Fruit fly (Drosophila melanogaster) whole organism, embryonic: ENCODE results near the gene BckdhA.
A peak's percentile ranks its signal among the peaks of the same experiment; 100 is the strongest.

ENCODE experiments used
- CG10959 ChIP-seq: fragments of 200-800 bp; sonication (Bioruptor generic); IDR thresholded peaks from 2 replicates; pipeline ENCODE4 v1.3.6; 2022; ENCODE audit warnings: missing biosample characterization, missing genetic modification characterization
- CG10979 ChIP-seq: fragments of 200-800 bp; sonication (Bioruptor generic); optimal IDR thresholded peaks from 2 replicates; lab custom pipeline; 2018; ENCODE audit warnings: missing biosample characterization, mild to moderate bottlenecking, missing genetic modification characterization, moderate library complexity
- CG11398 ChIP-seq: fragments of 200-800 bp; sonication (Bioruptor generic); optimal IDR thresholded peaks from 2 replicates; lab custom pipeline; 2016; ENCODE audit warnings: missing biosample characterization, missing genetic modification characterization
- CG11456 ChIP-seq: fragments of 200-800 bp; sonication (Bioruptor generic); IDR thresholded peaks from 3 replicates; pipeline ENCODE4 v1.3.6; 2022; ENCODE audit warnings: missing biosample characterization, missing genetic modification characterization
- CG11723 ChIP-seq: fragments of 200-800 bp; sonication (Bioruptor generic); optimal IDR thresholded peaks from 2 replicates; lab custom pipeline; 2017; ENCODE audit warnings: missing biosample characterization, mild to moderate bottlenecking, missing genetic modification characterization
- CG12659 ChIP-seq: fragments of 200-800 bp; sonication (Bioruptor generic); optimal IDR thresholded peaks from 3 replicates; lab custom pipeline; 2017; ENCODE audit warnings: mild to moderate bottlenecking, missing biosample characterization, missing genetic modification reagents, missing genetic modification characterization
- CG15479 ChIP-seq: fragments of 200-800 bp; sonication (Bioruptor generic); optimal IDR thresholded peaks from 3 replicates; lab custom pipeline; 2019; ENCODE audit warnings: missing biosample characterization, mild to moderate bottlenecking, missing genetic modification characterization, moderate library complexity
- CG15601 ChIP-seq: fragments of 200-800 bp; sonication (Bioruptor generic); optimal IDR thresholded peaks from 3 replicates; lab custom pipeline; 2019; ENCODE audit warnings: missing biosample characterization, mild to moderate bottlenecking, missing genetic modification characterization, moderate library complexity
- CG3163 ChIP-seq: fragments of 200-800 bp; sonication (Bioruptor generic); optimal IDR thresholded peaks from 3 replicates; lab custom pipeline; 2016; ENCODE audit warnings: missing biosample characterization, missing genetic modification characterization
- CG3281 ChIP-seq: fragments of 200-800 bp; sonication (Bioruptor generic); optimal IDR thresholded peaks from 3 replicates; lab custom pipeline; 2017; ENCODE audit warnings: missing biosample characterization, mild to moderate bottlenecking, missing genetic modification characterization
- CG33557 ChIP-seq: fragments of 200-800 bp; sonication (Bioruptor generic); optimal IDR thresholded peaks from 2 replicates; lab custom pipeline; 2019; ENCODE audit warnings: missing biosample characterization, mild to moderate bottlenecking, missing genetic modification characterization, moderate library complexity
- CG4424 ChIP-seq: fragments of 200-800 bp; sonication (Bioruptor generic); optimal IDR thresholded peaks from 3 replicates; lab custom pipeline; 2016; ENCODE audit warnings: missing biosample characterization, missing genetic modification characterization
- CG4730 ChIP-seq: fragments of 200-800 bp; sonication (Bioruptor generic); IDR thresholded peaks from 2 replicates; pipeline ENCODE4 v1.3.6; 2022; ENCODE audit warnings: missing biosample characterization, missing genetic modification characterization
- CG5180 ChIP-seq: fragments of 200-800 bp; sonication (Bioruptor generic); optimal IDR thresholded peaks from 3 replicates; lab custom pipeline; 2017; ENCODE audit warnings: missing biosample characterization, missing genetic modification characterization, mild to moderate bottlenecking, moderate library complexity, missing genetic modification reagents
- CG6791 ChIP-seq: fragments of 200-800 bp; sonication (Bioruptor generic); IDR thresholded peaks from 3 replicates; pipeline ENCODE4 v1.3.6; 2022; ENCODE audit warnings: missing biosample characterization, missing genetic modification characterization; ENCODE audit not compliant: partially characterized antibody
- CG7987 ChIP-seq: fragments of 200-800 bp; sonication (Bioruptor generic); optimal IDR thresholded peaks from 2 replicates; lab custom pipeline; 2018; ENCODE audit warnings: missing biosample characterization, mild to moderate bottlenecking, missing genetic modification characterization, moderate library complexity
- CG9817 ChIP-seq: fragments of 200-800 bp; sonication (Bioruptor generic); optimal IDR thresholded peaks from 2 replicates; lab custom pipeline; 2018; ENCODE audit warnings: missing biosample characterization, mild to moderate bottlenecking, missing genetic modification characterization, moderate library complexity
- CG9876 ChIP-seq: fragments of 200-800 bp; sonication (Bioruptor generic); optimal IDR thresholded peaks from 2 replicates; lab custom pipeline; 2016; ENCODE audit warnings: missing biosample characterization, missing genetic modification characterization
- CG9932 ChIP-seq: fragments of 200-800 bp; sonication (Bioruptor generic); IDR thresholded peaks from 2 replicates; pipeline ENCODE4 v1.3.6; 2022; ENCODE audit warnings: missing biosample characterization, missing genetic modification characterization
- Chrac-16 ChIP-seq: fragments of 200-800 bp; sonication (Bioruptor generic); optimal IDR thresholded peaks from 3 replicates; lab custom pipeline; 2016; ENCODE audit warnings: missing biosample characterization, missing genetic modification characterization
- Dad ChIP-seq: fragments of 200-800 bp; sonication (Bioruptor generic); optimal IDR thresholded peaks from 3 replicates; lab custom pipeline; 2016; ENCODE audit warnings: missing biosample characterization, missing genetic modification characterization
- Gug ChIP-seq: fragments of 200-800 bp; sonication (Bioruptor generic); IDR thresholded peaks from 4 replicates; pipeline ENCODE4 v1.3.6; 2022; ENCODE audit warnings: missing biosample characterization, missing genetic modification characterization
- H15 ChIP-seq: fragments of 200-800 bp; sonication (Bioruptor generic); IDR thresholded peaks from 3 replicates; pipeline ENCODE4 v1.3.6; 2022; ENCODE audit warnings: missing biosample characterization, missing genetic modification characterization
- Lim3 ChIP-seq: fragments of 200-800 bp; sonication (Bioruptor generic); IDR thresholded peaks from 2 replicates; pipeline ENCODE4 v1.3.6; 2022; ENCODE audit warnings: missing biosample characterization, missing genetic modification characterization
- Myb ChIP-seq: fragments of 200-800 bp; sonication (Bioruptor generic); optimal IDR thresholded peaks from 2 replicates; lab custom pipeline; 2016; ENCODE audit warnings: missing biosample characterization, missing genetic modification characterization
- NC2β ChIP-seq: fragments of 200-800 bp; sonication (Bioruptor generic); optimal IDR thresholded peaks from 2 replicates; lab custom pipeline; 2016; ENCODE audit warnings: missing biosample characterization, missing genetic modification characterization
- Scr ChIP-seq: fragments of 200-800 bp; sonication (Bioruptor generic); IDR thresholded peaks from 2 replicates; pipeline ENCODE4 v1.3.6; 2022; ENCODE audit warnings: missing biosample characterization, missing genetic modification characterization; ENCODE audit not compliant: partially characterized antibody
- Side ChIP-seq: fragments of 200-800 bp; sonication (Bioruptor generic); optimal IDR thresholded peaks from 2 replicates; lab custom pipeline; 2016; ENCODE audit warnings: missing biosample characterization, missing genetic modification characterization
- Stat92E ChIP-seq, 3 experiments: fragments of >200 bp in 2 of 3; fragments of 200-800 bp in 1 of 3; sonication (Bioruptor generic) in 1 of 3; optimal IDR thresholded peaks; 2 replicates each; lab custom pipeline; 2017 to 2019; ENCODE audit warnings: missing biosample characterization in 3 of 3, missing genetic modification characterization in 3 of 3, mild to moderate bottlenecking in 1 of 3, moderate library complexity in 1 of 3
- al ChIP-seq: fragments of 200-800 bp; sonication (Bioruptor generic); IDR thresholded peaks from 2 replicates; pipeline ENCODE4 v1.3.6; 2022; ENCODE audit warnings: missing biosample characterization, missing genetic modification characterization
- br ChIP-seq: fragments of >200 bp; optimal IDR thresholded peaks from 2 replicates; lab custom pipeline; 2017
- crol ChIP-seq: fragments of 200-800 bp; sonication (Bioruptor generic); IDR thresholded peaks from 2 replicates; pipeline ENCODE4 v1.3.6; 2022; ENCODE audit warnings: missing biosample characterization, missing genetic modification characterization
- dpn ChIP-seq, 2 experiments: fragments of 200-800 bp; sonication (Bioruptor generic); optimal IDR thresholded peaks; 3 replicates each; lab custom pipeline; 2016; ENCODE audit warnings: missing biosample characterization in 2 of 2, missing genetic modification characterization in 2 of 2
- ems ChIP-seq: fragments of 200-800 bp; sonication (Bioruptor generic); optimal IDR thresholded peaks from 3 replicates; lab custom pipeline; 2016; ENCODE audit warnings: missing biosample characterization, missing genetic modification characterization
- esg ChIP-seq: fragments of 200-800 bp; sonication (Bioruptor generic); conservative IDR thresholded peaks from 2 replicates; pipeline ENCODE4 v1.3.6; 2022; ENCODE audit warnings: missing biosample characterization, missing genetic modification characterization
- fd102C ChIP-seq: fragments of 200-800 bp; sonication (Bioruptor generic); optimal IDR thresholded peaks from 2 replicates; lab custom pipeline; 2018; ENCODE audit warnings: missing biosample characterization, mild to moderate bottlenecking, missing genetic modification characterization, moderate library complexity
- lmd ChIP-seq: fragments of 200-800 bp; sonication (Bioruptor generic); IDR thresholded peaks from 2 replicates; pipeline ENCODE4 v1.3.6; 2022; ENCODE audit warnings: missing biosample characterization, missing genetic modification characterization
- luna ChIP-seq: fragments of 200-800 bp; sonication (Bioruptor generic); optimal IDR thresholded peaks from 2 replicates; lab custom pipeline; 2016; ENCODE audit warnings: missing biosample characterization, missing genetic modification characterization
- pb ChIP-seq: fragments of 200-800 bp; sonication (Bioruptor generic); optimal IDR thresholded peaks from 3 replicates; lab custom pipeline; 2016; ENCODE audit warnings: missing biosample characterization, missing genetic modification characterization
- pzg ChIP-seq: fragments of 200-800 bp; sonication (Bioruptor generic); optimal IDR thresholded peaks from 3 replicates; lab custom pipeline; 2018; ENCODE audit warnings: missing biosample characterization, mild to moderate bottlenecking, missing genetic modification characterization, moderate library complexity
- salm ChIP-seq: fragments of 200-800 bp; sonication (Bioruptor generic); optimal IDR thresholded peaks from 2 replicates; lab custom pipeline; 2018; ENCODE audit warnings: missing biosample characterization, mild to moderate bottlenecking, missing genetic modification characterization
- sd ChIP-seq: fragments of 200-800 bp; sonication (Bioruptor generic); optimal IDR thresholded peaks from 3 replicates; lab custom pipeline; 2018; ENCODE audit warnings: missing biosample characterization, mild to moderate bottlenecking, missing genetic modification characterization, moderate library complexity
- seq ChIP-seq: fragments of 200-800 bp; sonication (Bioruptor generic); IDR thresholded peaks from 2 replicates; pipeline ENCODE4 v1.3.6; 2022; ENCODE audit warnings: missing biosample characterization, missing genetic modification characterization
- sim ChIP-seq: fragments of 200-800 bp; sonication (Bioruptor generic); IDR thresholded peaks from 2 replicates; pipeline ENCODE4 v1.3.6; 2022; ENCODE audit warnings: missing biosample characterization, missing genetic modification characterization
- slbo ChIP-seq: fragments of 200-800 bp; sonication (Bioruptor generic); IDR thresholded peaks from 2 replicates; pipeline ENCODE4 v1.3.6; 2022; ENCODE audit warnings: missing biosample characterization, missing genetic modification characterization
- tap ChIP-seq: fragments of 200-800 bp; optimal IDR thresholded peaks from 3 replicates; lab custom pipeline; 2019; ENCODE audit warnings: missing biosample characterization, mild to moderate bottlenecking, missing genetic modification characterization, moderate library complexity
- wdn ChIP-seq: fragments of 200-800 bp; sonication (Bioruptor generic); IDR thresholded peaks from 2 replicates; pipeline ENCODE4 v1.3.6; 2022; ENCODE audit warnings: missing biosample characterization, missing genetic modification characterization
- yki ChIP-seq: fragments of >200 bp; optimal IDR thresholded peaks from 3 replicates; lab custom pipeline; 2018
- zfh2 ChIP-seq: fragments of 200-800 bp; sonication (Bioruptor generic); optimal IDR thresholded peaks from 2 replicates; lab custom pipeline; 2016; ENCODE audit warnings: missing biosample characterization, missing genetic modification characterization

BckdhA gene

DNA sequence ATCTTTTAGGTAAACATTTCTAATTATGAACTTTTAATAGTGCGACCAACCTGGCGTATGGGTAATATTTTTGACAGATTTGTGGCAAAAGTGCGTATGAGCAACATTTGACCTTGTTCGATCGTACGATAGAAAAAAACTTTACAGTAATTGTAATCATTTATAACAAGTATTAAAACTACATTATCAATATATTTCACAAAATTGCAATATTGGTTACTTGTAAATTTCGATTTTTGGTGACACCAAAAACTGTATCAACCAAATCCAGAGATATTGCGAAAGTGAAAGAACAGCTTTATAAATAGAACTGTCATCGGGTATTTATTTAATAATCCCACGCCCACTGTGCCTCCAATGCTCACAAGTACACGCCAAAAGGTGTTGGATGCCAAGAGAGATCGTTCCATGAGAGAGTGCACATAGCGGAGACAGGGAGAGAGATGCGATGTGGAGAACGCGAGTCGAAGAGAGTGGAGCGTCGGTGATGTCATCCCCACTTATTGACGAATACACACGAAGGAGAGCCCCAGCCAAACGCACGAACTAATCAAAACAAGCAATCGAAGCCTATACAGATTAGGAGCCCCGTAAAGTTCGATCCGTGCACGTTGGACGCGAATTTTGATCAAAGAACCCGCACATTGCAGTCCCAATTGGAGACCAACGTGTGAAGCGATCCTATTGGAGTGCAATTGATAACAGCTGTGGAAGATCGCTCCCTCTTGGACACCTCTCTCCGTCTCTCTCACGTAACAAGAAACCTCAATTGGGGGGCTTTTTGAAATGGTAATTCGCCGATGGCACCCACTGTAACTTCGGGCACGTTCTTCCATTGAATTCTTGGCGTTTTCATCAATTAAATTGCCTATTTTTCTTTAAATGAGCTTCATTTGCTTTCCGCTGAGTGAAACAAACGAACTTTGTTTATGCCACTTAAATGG, 22.1 kb upstream of the BckdhA start (continued):
- peak; percentile 93 for TF ChIP-seq Chrac-16 (GFP tag; lab: Kevin White, UChicago)
- peak; percentile 47 for TF ChIP-seq CG10959 (GFP tag; lab: Robert Waterston, UW)
- peak; percentile 94 to 95 for TF ChIP-seq dpn (GFP tag; optimal IDR thresholded peaks at IDR 0.05; lab: Kevin White, UChicago)
- peak; percentile 89 for TF ChIP-seq CG9932
- TF ChIP-seq CG11398 (GFP tag; lab: Kevin White, UChicago) = peak; percentile 84
- TF ChIP-seq sim (GFP tag; lab: Robert Waterston, UW) = 0 out of 2 replicates have a peak, but pooled peaks have one; percentile 14
- TF ChIP-seq luna (GFP tag; lab: Kevin White, UChicago) = peak; percentile 44
- peak; percentile 84 for TF ChIP-seq CG5180 (GFP tag; lab: Kevin White, UChicago)
- peak; percentile 53 for TF ChIP-seq yki (lab: Kevin White, UChicago)
- TF ChIP-seq tap (tag; lab: Kevin White, UChicago) = peak; percentile 88
- TF ChIP-seq br (lab: Kevin White, UChicago) = no peak
- TF ChIP-seq CG9817 = peak; percentile 91
- TF ChIP-seq slbo (GFP tag; lab: Robert Waterston, UW) = peak; percentile 90
- peak; percentile 81 for TF ChIP-seq Myb
- peak; percentile 84 for TF ChIP-seq wdn (GFP tag; lab: Robert Waterston, UW)
- peak; percentile 28 for TF ChIP-seq CG15479 (GFP tag; lab: Kevin White, UChicago)
- TF ChIP-seq CG3163 (GFP tag; lab: Kevin White, UChicago) = peak; percentile 63
- TF ChIP-seq CG3281 (GFP tag; lab: Kevin White, UChicago) = peak; percentile 98
- peak; percentile 84 for TF ChIP-seq CG33557 (GFP tag; lab: Kevin White, UChicago)
- peak; percentile 17 for TF ChIP-seq pzg (GFP tag; lab: Kevin White, UChicago)
- peak; percentile 86 for TF ChIP-seq al (GFP tag; lab: Robert Waterston, UW)
- peak; percentile 98 for TF ChIP-seq CG4424
- peak; percentile 94 for TF ChIP-seq lmd
- TF ChIP-seq CG4730 = peak; percentile 80
- TF ChIP-seq Stat92E (GFP tag; optimal IDR thresholded peaks at IDR 0.05; lab: Kevin White, UChicago) = peak in 1 of 3 experiments; percentile 51
- no peak for TF ChIP-seq CG6791 (GFP tag; lab: Robert Waterston, UW)
- peak; percentile 95 for TF ChIP-seq zfh2
- peak; percentile 20 for TF ChIP-seq fd102C (GFP tag; lab: Kevin White, UChicago)
- TF ChIP-seq crol (GFP tag; lab: Robert Waterston, UW) = no peak
- peak; percentile 40; the same call in 1 of the 2 replicates for TF ChIP-seq Lim3 (GFP tag; lab: Robert Waterston, UW)
- TF ChIP-seq sd (tag; lab: Kevin White, UChicago) = peak; percentile 79
- TF ChIP-seq pb (GFP tag; lab: Kevin White, UChicago) = peak; percentile 91
- peak; percentile 90 for TF ChIP-seq esg (GFP tag; lab: Robert Waterston, UW)
- TF ChIP-seq CG11456 (GFP tag; lab: Robert Waterston, UW) = peak; percentile 86
- TF ChIP-seq NC2β (GFP tag; lab: Kevin White, UChicago) = peak; percentile 83
- peak; percentile 88 for TF ChIP-seq ems (GFP tag; lab: Kevin White, UChicago)
- TF ChIP-seq seq = peak; percentile 91
- TF ChIP-seq CG15601 (tag; lab: Kevin White, UChicago) = peak; percentile 86
- TF ChIP-seq CG9876 (GFP tag; lab: Kevin White, UChicago) = peak; percentile 67
- peak; percentile 96 for TF ChIP-seq CG11723 (GFP tag; lab: Kevin White, UChicago)
- TF ChIP-seq Scr (GFP tag; lab: Robert Waterston, UW) = 0 out of 2 replicates have a peak, but pooled peaks have one; percentile 22
- peak; percentile 90 for TF ChIP-seq Side
- peak; percentile 99 for TF ChIP-seq CG12659
- peak; percentile 79; the same call in 2 of the 3 replicates for TF ChIP-seq H15 (GFP tag; lab: Robert Waterston, UW)
- TF ChIP-seq CG7987 (GFP tag; lab: Kevin White, UChicago) = peak; percentile 83
- TF ChIP-seq CG10979 (tag; lab: Kevin White, UChicago) = peak; percentile 96
- peak; percentile 88 for TF ChIP-seq Gug (GFP tag; lab: Robert Waterston, UW)
- peak; percentile 92 for TF ChIP-seq Dad (GFP tag; lab: Kevin White, UChicago)
- TF ChIP-seq salm (tag; lab: Kevin White, UChicago) = peak; percentile 91
